Worm (Caenorhabditis elegans): Measurements from ENCODE around the gene F07D3.3.

F07D3.3 gene

DNA sequence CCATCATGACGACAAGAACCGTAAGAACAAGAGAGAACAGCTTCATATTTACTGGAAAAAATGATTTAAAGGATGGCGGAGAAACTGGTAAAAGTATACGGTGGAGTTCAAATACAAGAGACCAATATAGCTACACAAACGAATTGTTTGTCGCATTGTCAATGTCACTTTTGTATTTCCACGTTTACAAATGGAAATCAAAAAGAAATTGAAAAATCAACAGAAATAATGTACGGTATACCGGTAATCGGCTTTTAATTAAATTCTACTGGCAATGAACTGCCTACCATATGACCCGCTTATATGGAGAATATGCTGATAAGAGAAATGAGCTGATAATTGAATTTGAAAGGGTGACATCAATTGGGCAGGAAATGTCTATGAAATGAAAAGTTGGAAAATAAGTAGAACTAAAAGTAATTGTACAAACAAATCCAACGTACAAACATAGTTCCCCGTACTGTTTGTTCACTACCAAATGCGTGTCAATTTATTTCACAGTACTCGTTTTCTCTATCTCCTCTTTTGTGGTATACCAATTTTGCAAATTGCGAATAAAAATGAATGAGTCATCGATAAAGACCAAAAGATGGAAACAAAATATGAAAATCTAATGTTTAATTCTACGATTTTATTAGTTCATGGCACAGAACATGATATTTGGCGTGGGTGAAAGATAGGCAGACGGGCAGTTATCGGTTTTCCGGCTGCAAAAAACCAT, 29.1 kb upstream of the F07D3.3 start, which contains the start of gene K06A4.7:
K06A4.7 (minus strand) TSS at position 51 of the 721 bp plus-strand sequence.
- TF ChIP-seq sdc-2 (tag; optimal IDR thresholded peaks at IDR 0.05) (no peak), ceh-22 (tag; optimal IDR thresholded peaks at IDR 0.05) (no peak), elt-2 (tag; optimal IDR thresholded peaks at IDR 0.05) (peak; percentile 37)

DNA sequence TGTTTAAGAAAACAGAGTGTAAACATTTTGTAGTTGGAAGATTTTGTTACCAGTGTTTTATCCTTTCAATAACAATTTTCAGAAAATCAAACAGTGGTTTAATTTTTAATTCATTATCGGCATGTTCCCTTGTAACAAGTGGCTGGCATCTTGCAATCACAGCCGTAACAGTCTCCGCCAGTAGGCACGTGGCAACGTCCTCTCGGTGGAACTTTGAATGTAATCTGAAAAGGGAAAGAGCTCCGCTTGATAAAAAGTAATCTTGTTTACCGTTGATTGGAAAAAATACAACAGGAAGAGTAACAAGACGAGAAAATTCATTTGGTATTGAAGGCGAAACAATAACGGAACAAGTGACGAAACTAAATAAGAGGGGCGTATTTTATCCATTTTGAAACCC, 26.9 kb upstream of the F07D3.3 start, which contains the start of gene K06A4.10:
K06A4.10 (minus strand) TSS at position 390 of the 400 bp plus-strand sequence.
- TF ChIP-seq nfya-1 (tag; optimal IDR thresholded peaks at IDR 0.05) (no peak), unc-42 (tag; optimal IDR thresholded peaks at IDR 0.05) (no peak), dve-1 (tag; optimal IDR thresholded peaks at IDR 0.05) (no peak), fkh-6 (tag; optimal IDR thresholded peaks at IDR 0.05) (no peak)

ce11 chrV:9485508-9485907, 23.0 kb upstream of the F07D3.3 start:
- TF ChIP-seq ceh-18 (tag; optimal IDR thresholded peaks at IDR 0.05): no peak
- no peak for TF ChIP-seq ttx-3 (tag; optimal IDR thresholded peaks at IDR 0.05)
- TF ChIP-seq hlh-15 (tag; optimal IDR thresholded peaks at IDR 0.05): no peak
- TF ChIP-seq ceh-6 (GFP tag; optimal IDR thresholded peaks at IDR 0.05): no peak
- TF ChIP-seq odd-2 (tag; optimal IDR thresholded peaks at IDR 0.05): no peak
- TF ChIP-seq nhr-232 (tag; optimal IDR thresholded peaks at IDR 0.05): no peak
- TF ChIP-seq pha-4 (tag; optimal IDR thresholded peaks at IDR 0.05): no peak
- no peak for TF ChIP-seq dve-1 (tag; optimal IDR thresholded peaks at IDR 0.05)
- no peak for TF ChIP-seq unc-55 (GFP tag; optimal IDR thresholded peaks at IDR 0.05)
- TF ChIP-seq ceh-34 (tag; optimal IDR thresholded peaks at IDR 0.05): no peak
- no peak for TF ChIP-seq ets-4 (tag; optimal IDR thresholded peaks at IDR 0.05)
- TF ChIP-seq fax-1 (tag; optimal IDR thresholded peaks at IDR 0.05): no peak
- TF ChIP-seq tbx-2 (tag; optimal IDR thresholded peaks at IDR 0.05): no peak
- no peak for TF ChIP-seq ceh-24 (tag; optimal IDR thresholded peaks at IDR 0.05)
- TF ChIP-seq pros-1 (tag; optimal IDR thresholded peaks at IDR 0.05): no peak
- no peak for TF ChIP-seq pqm-1 (tag; optimal IDR thresholded peaks at IDR 0.05)
- no peak for TF ChIP-seq rnt-1 (tag; optimal IDR thresholded peaks at IDR 0.05)
- no peak for TF ChIP-seq ceh-19 (GFP tag; optimal IDR thresholded peaks at IDR 0.05)
- no peak for TF ChIP-seq ztf-16 (tag; optimal IDR thresholded peaks at IDR 0.05)
- TF ChIP-seq hlh-30 (tag; optimal IDR thresholded peaks at IDR 0.05; ENCODE audit: insufficient read depth): no peak

ce11 chrV:9483738-9484256, 21.3 kb upstream of the F07D3.3 start, which contains the start of gene K06A4.2:
K06A4.2 (plus strand) TSS chrV:9484206.
- TF ChIP-seq unc-42 (tag; optimal IDR thresholded peaks at IDR 0.05): peak; percentile 75
- no peak for TF ChIP-seq C08G9.2 (tag; optimal IDR thresholded peaks at IDR 0.05)

ce11 chrV:9480566-9480965, 18.1 kb upstream of the F07D3.3 start, which contains the start of gene K06A4.6:
K06A4.6 (minus strand) TSS chrV:9480666.
- TF ChIP-seq unc-3 (GFP tag; conservative IDR thresholded peaks at IDR 0.05): no peak
- TF ChIP-seq unc-3 (tag; optimal IDR thresholded peaks at IDR 0.05): no peak
- no peak for TF ChIP-seq ceh-45 (GFP tag; IDR thresholded peaks at IDR 0.05)
- no peak for TF ChIP-seq pros-1 (tag; optimal IDR thresholded peaks at IDR 0.05)
- no peak for TF ChIP-seq pag-3 (tag; optimal IDR thresholded peaks at IDR 0.05; ENCODE audit: borderline replicate concordance)
- no peak for TF ChIP-seq hlh-13 (GFP tag; optimal IDR thresholded peaks at IDR 0.05)
- TF ChIP-seq dve-1 (tag; optimal IDR thresholded peaks at IDR 0.05): no peak
- TF ChIP-seq ceh-34 (tag; optimal IDR thresholded peaks at IDR 0.05): no peak
- no peak for TF ChIP-seq ceh-14 (tag; optimal IDR thresholded peaks at IDR 0.05)
- no peak for TF ChIP-seq ceh-6 (GFP tag; optimal IDR thresholded peaks at IDR 0.05)
- no peak for TF ChIP-seq hlh-6 (tag; optimal IDR thresholded peaks at IDR 0.05)
- no peak for TF ChIP-seq ceh-2 (tag; optimal IDR thresholded peaks at IDR 0.05)
- TF ChIP-seq npax-4 (tag; optimal IDR thresholded peaks at IDR 0.05): no peak
- TF ChIP-seq ahr-1 (tag; optimal IDR thresholded peaks at IDR 0.05): no peak
- TF ChIP-seq dmd-4 (tag; optimal IDR thresholded peaks at IDR 0.05; ENCODE audit: borderline replicate concordance): no peak
- no peak for TF ChIP-seq hlh-8 (tag; optimal IDR thresholded peaks at IDR 0.05)
- no peak for TF ChIP-seq lin-11 (tag; optimal IDR thresholded peaks at IDR 0.05)

Measured in whole organism, late embryonic.